Worm (Caenorhabditis elegans): ENCODE measurements around the gene K04A8.20.

K04A8.20 gene

ce11 chrV:6517305-6518224, 31.7 kb upstream of the K04A8.20 start:
- TF ChIP-seq F49E8.2 (tag; optimal IDR thresholded peaks at IDR 0.05; ENCODE audit: borderline replicate concordance) (no peak), nhr-11 (tag; optimal IDR thresholded peaks at IDR 0.05) (no peak), hlh-11 (tag; optimal IDR thresholded peaks at IDR 0.05) (peak; percentile 56), zag-1 (tag; optimal IDR thresholded peaks at IDR 0.05) (no peak), cey-2 (tag; optimal IDR thresholded peaks at IDR 0.05; ENCODE audit: borderline replicate concordance, insufficient read depth) (peak; percentile 47), ceh-44 (GFP tag; IDR thresholded peaks at IDR 0.05) (no peak), unc-130 (GFP tag; optimal IDR thresholded peaks at IDR 0.05) (no peak), mdl-1 (tag; optimal IDR thresholded peaks at IDR 0.05) (peak in 1 of 2 experiments; percentile 63), dve-1 (tag; optimal IDR thresholded peaks at IDR 0.05; ENCODE audit: insufficient read depth) (peak; percentile 81), aha-1 (tag) (peak; percentile 99), spr-1 (tag; optimal IDR thresholded peaks at IDR 0.05) (no peak), hif-1 (tag; optimal IDR thresholded peaks at IDR 0.05) (peak; percentile 85 to 99), nhr-76 (tag; optimal IDR thresholded peaks at IDR 0.05) (no peak), ceh-20 (GFP tag; IDR thresholded peaks at IDR 0.05) (peak; percentile 56; the same call in 1 of the 2 replicates), ctbp-1 (GFP tag; IDR thresholded peaks at IDR 0.05) (0 out of 2 replicates have a peak, but pooled peaks have one; percentile 21), jun-1 (tag; optimal IDR thresholded peaks at IDR 0.05) (no peak), nhr-28 (tag; optimal IDR thresholded peaks at IDR 0.05) (peak; percentile 38), nhr-6 (tag; optimal IDR thresholded peaks at IDR 0.05) (peak; percentile 64), nhr-25 (tag; optimal IDR thresholded peaks at IDR 0.05; ENCODE audit: borderline replicate concordance, insufficient read depth) (peak; percentile 90), mep-1 (tag; optimal IDR thresholded peaks at IDR 0.05) (peak; percentile 81), hlh-30 (tag; optimal IDR thresholded peaks at IDR 0.05; ENCODE audit: insufficient read depth) (peak; percentile 93), egl-27 (tag; optimal IDR thresholded peaks at IDR 0.05) (no peak), Y105C5A.15 (GFP tag; IDR thresholded peaks at IDR 0.05) (no peak), gei-8 (GFP tag; optimal IDR thresholded peaks at IDR 0.05) (no peak), unc-39 (tag; optimal IDR thresholded peaks at IDR 0.05) (no peak), dmd-6 (GFP tag; IDR thresholded peaks at IDR 0.05) (peak; percentile 40), Y48G9A.11 (GFP tag; IDR thresholded peaks at IDR 0.05) (no peak), madf-5 (GFP tag; IDR thresholded peaks at IDR 0.05) (no peak), lin-13 (GFP tag; optimal IDR thresholded peaks at IDR 0.05) (peak; percentile 8), F37D6.2 (tag; optimal IDR thresholded peaks at IDR 0.05) (no peak), lsy-2 (tag; optimal IDR thresholded peaks at IDR 0.05) (peak in 1 of 2 experiments; percentile 68), daf-16 (GFP tag; optimal IDR thresholded peaks at IDR 0.05) (no peak), daf-16 (tag; optimal IDR thresholded peaks at IDR 0.05) (peak; percentile 10), fos-1 (tag; optimal IDR thresholded peaks at IDR 0.05) (no peak), F44E2.7 (GFP tag; IDR thresholded peaks at IDR 0.05) (no peak), nhr-48 (tag; optimal IDR thresholded peaks at IDR 0.05) (peak; percentile 35), mxl-3 (GFP tag; optimal IDR thresholded peaks at IDR 0.05) (peak; percentile 47), ZK337.2 (GFP tag; IDR thresholded peaks at IDR 0.05) (no peak), php-3 (GFP tag; IDR thresholded peaks at IDR 0.05) (0 out of 2 replicates have a peak, but pooled peaks have one; percentile 18), ama-1 (optimal IDR thresholded peaks at IDR 0.05) (peak; percentile 88), dmd-9 (GFP tag; IDR thresholded peaks at IDR 0.05) (no peak), unc-62 (GFP tag; optimal IDR thresholded peaks at IDR 0.05 in 1 of 2) (peak in 1 of 2 experiments; percentile 98), unc-62 (tag; optimal IDR thresholded peaks at IDR 0.05) (no peak)

Measured in whole organism, L4 larva.